Worm (Caenorhabditis elegans) whole organism, L3 larva: ENCODE measurements around the gene B0218.7.

Experiments
- ZK546.5 ChIP-seq: sonication (generic microtip); optimal IDR thresholded peaks from 2 replicates; lab custom pipeline; 2017; ENCODE audit warnings: missing biosample characterization, missing genetic modification characterization
- aly-2 ChIP-seq: fragments of 150-350 bp; optimal IDR thresholded peaks from 2 replicates; lab custom pipeline; 2014; ENCODE audit warnings: missing biosample characterization, missing genetic modification characterization
- ama-1 ChIP-seq: fragments of 150-350 bp; optimal IDR thresholded peaks from 2 replicates; lab custom pipeline; 2018
- ceh-28 ChIP-seq: fragments of 150-350 bp; optimal IDR thresholded peaks from 2 replicates; lab custom pipeline; 2014; ENCODE audit warnings: missing biosample characterization, missing genetic modification reagents, missing genetic modification characterization
- ceh-82 ChIP-seq: fragments of 150-350 bp; optimal IDR thresholded peaks from 2 replicates; lab custom pipeline; 2014; ENCODE audit warnings: missing biosample characterization, missing genetic modification characterization
- ceh-9 ChIP-seq: sonication (generic microtip); optimal IDR thresholded peaks from 2 replicates; lab custom pipeline; 2018; ENCODE audit warnings: missing biosample characterization, missing genetic modification characterization
- daf-12 ChIP-seq: fragments of 150-350 bp; optimal IDR thresholded peaks from 2 replicates; lab custom pipeline; 2014; ENCODE audit warnings: missing biosample characterization, missing genetic modification reagents, missing genetic modification characterization
- egl-5 ChIP-seq: fragments of 150-350 bp; optimal IDR thresholded peaks from 2 replicates; lab custom pipeline; 2017; ENCODE audit warnings: missing biosample characterization, missing genetic modification reagents, missing genetic modification characterization, inconsistent platforms
- elt-2 ChIP-seq: sonication (generic microtip); optimal IDR thresholded peaks from 2 replicates; lab custom pipeline; 2016; ENCODE audit warnings: missing genetic modification reagents, mild to moderate bottlenecking, missing genetic modification characterization, missing compliant biosample characterization
- eor-1 ChIP-seq, 2 experiments: fragments of 150-350 bp; optimal IDR thresholded peaks; 2 replicates each; lab custom pipeline; 2014 to 2018; ENCODE audit warnings: missing biosample characterization in 2 of 2, missing genetic modification characterization in 2 of 2
- fkh-10 ChIP-seq: sonication (generic microtip); optimal IDR thresholded peaks from 2 replicates; lab custom pipeline; 2017; ENCODE audit warnings: missing biosample characterization, missing genetic modification reagents, missing genetic modification characterization
- fkh-2 ChIP-seq: fragments of 150-350 bp; optimal IDR thresholded peaks from 2 replicates; lab custom pipeline; 2014; ENCODE audit warnings: missing biosample characterization, missing genetic modification reagents, missing genetic modification characterization
- fos-1 ChIP-seq: fragments of 150-350 bp; optimal IDR thresholded peaks from 2 replicates; lab custom pipeline; 2014; ENCODE audit warnings: missing biosample characterization, missing genetic modification characterization
- hmg-11 ChIP-seq: sonication (generic microtip); optimal IDR thresholded peaks from 2 replicates; lab custom pipeline; 2016; ENCODE audit warnings: missing genetic modification characterization, missing compliant biosample characterization
- jun-1 ChIP-seq: fragments of 150-350 bp; optimal IDR thresholded peaks from 2 replicates; lab custom pipeline; 2014; ENCODE audit warnings: missing biosample characterization, missing genetic modification reagents, missing genetic modification characterization
- lin-15B ChIP-seq: fragments of 150-350 bp; optimal IDR thresholded peaks from 2 replicates; lab custom pipeline; 2014; ENCODE audit warnings: missing biosample characterization, missing genetic modification characterization
- lin-39 ChIP-seq: fragments of 150-350 bp; optimal IDR thresholded peaks from 2 replicates; lab custom pipeline; 2018; ENCODE audit warnings: missing biosample characterization, missing genetic modification reagents, missing genetic modification characterization
- lsy-12 ChIP-seq: sonication (generic microtip); optimal IDR thresholded peaks from 2 replicates; lab custom pipeline; 2016; ENCODE audit warnings: mild to moderate bottlenecking, missing genetic modification characterization, missing compliant biosample characterization
- mdl-1 ChIP-seq: fragments of 150-350 bp; optimal IDR thresholded peaks from 2 replicates; lab custom pipeline; 2014; ENCODE audit warnings: missing biosample characterization, missing genetic modification characterization
- mml-1 ChIP-seq: fragments of 150-350 bp; sonication (generic microtip); optimal IDR thresholded peaks from 3 replicates; lab custom pipeline; 2014; ENCODE audit warnings: missing biosample characterization, missing genetic modification characterization
- nfya-1 ChIP-seq: sonication (generic microtip); optimal IDR thresholded peaks from 2 replicates; lab custom pipeline; 2017; ENCODE audit warnings: missing genetic modification characterization, mild to moderate bottlenecking, missing compliant biosample characterization, antibody characterized with exemption, moderate library complexity; ENCODE audit not compliant: insufficient read depth
- nhr-11 ChIP-seq: fragments of 150-350 bp; optimal IDR thresholded peaks from 2 replicates; lab custom pipeline; 2014; ENCODE audit warnings: missing biosample characterization, missing genetic modification characterization
- nhr-23 ChIP-seq: fragments of 150-350 bp; optimal IDR thresholded peaks from 2 replicates; lab custom pipeline; 2014; ENCODE audit warnings: missing biosample characterization, missing genetic modification reagents, missing genetic modification characterization
- nhr-237 ChIP-seq: fragments of 150-350 bp; optimal IDR thresholded peaks from 2 replicates; lab custom pipeline; 2014; ENCODE audit warnings: missing biosample characterization, missing genetic modification characterization
- nhr-25 ChIP-seq: sonication (generic microtip); optimal IDR thresholded peaks from 2 replicates; lab custom pipeline; 2017; ENCODE audit warnings: missing biosample characterization, missing genetic modification characterization
- nhr-28 ChIP-seq: fragments of 150-350 bp; optimal IDR thresholded peaks from 2 replicates; lab custom pipeline; 2014; ENCODE audit warnings: missing biosample characterization, missing genetic modification characterization
- nhr-67 ChIP-seq: fragments of 150-350 bp; optimal IDR thresholded peaks from 2 replicates; lab custom pipeline; 2014; ENCODE audit warnings: missing biosample characterization, missing genetic modification characterization
- nhr-76 ChIP-seq: fragments of 150-350 bp; sonication (generic microtip); optimal IDR thresholded peaks from 5 replicates; lab custom pipeline; 2014; ENCODE audit warnings: missing biosample characterization, missing genetic modification characterization
- nhr-77 ChIP-seq: fragments of 150-350 bp; optimal IDR thresholded peaks from 2 replicates; lab custom pipeline; 2014; ENCODE audit warnings: missing biosample characterization, missing genetic modification characterization
- pha-4 ChIP-seq: fragments of 150-350 bp; optimal IDR thresholded peaks from 2 replicates; lab custom pipeline; 2014; ENCODE audit warnings: missing biosample characterization, missing genetic modification reagents, missing genetic modification characterization
- pqm-1 ChIP-seq: fragments of 150-350 bp; optimal IDR thresholded peaks from 2 replicates; lab custom pipeline; 2017; ENCODE audit warnings: missing biosample characterization, missing genetic modification characterization, inconsistent platforms
- sea-2 ChIP-seq: fragments of 150-350 bp; sonication (generic microtip); optimal IDR thresholded peaks from 4 replicates; lab custom pipeline; 2014; ENCODE audit warnings: missing biosample characterization, missing genetic modification reagents, missing genetic modification characterization
- skn-1 ChIP-seq: fragments of 150-350 bp; optimal IDR thresholded peaks from 2 replicates; lab custom pipeline; 2014; ENCODE audit warnings: missing biosample characterization, missing genetic modification characterization
- snpc-4 ChIP-seq: fragments of 150-350 bp; optimal IDR thresholded peaks from 2 replicates; lab custom pipeline; 2014; ENCODE audit warnings: missing biosample characterization, missing genetic modification characterization
- tbx-2 ChIP-seq: sonication (generic microtip); optimal IDR thresholded peaks from 2 replicates; lab custom pipeline; 2016; ENCODE audit warnings: mild to moderate bottlenecking, missing genetic modification characterization, missing compliant biosample characterization
- unc-39 ChIP-seq: sonication (generic microtip); optimal IDR thresholded peaks from 4 replicates; lab custom pipeline; 2017; ENCODE audit warnings: missing biosample characterization, missing genetic modification characterization
- unc-62 ChIP-seq: fragments of 150-350 bp; sonication (generic microtip); optimal IDR thresholded peaks from 4 replicates; lab custom pipeline; 2014; ENCODE audit warnings: missing biosample characterization, missing genetic modification reagents, missing genetic modification characterization
- zag-1 ChIP-seq: fragments of 150-350 bp; optimal IDR thresholded peaks from 2 replicates; lab custom pipeline; 2014; ENCODE audit warnings: missing biosample characterization, missing genetic modification characterization
- ztf-11 ChIP-seq: fragments of 150-350 bp; optimal IDR thresholded peaks from 2 replicates; lab custom pipeline; 2014; ENCODE audit warnings: missing biosample characterization, missing genetic modification characterization
- ztf-4 ChIP-seq: fragments of 150-350 bp; optimal IDR thresholded peaks from 2 replicates; lab custom pipeline; 2014; ENCODE audit warnings: missing biosample characterization, missing genetic modification characterization

Gene B0218.7

ce11 chrIV:8205272-8206098 lies 39.6 kb upstream of the B0218.7 start, which contains the start of gene hgrs-1:
Gene hgrs-1 (minus strand): TSS chrIV:8206048.
- no peak for TF ChIP-seq ama-1 (lab: Kevin White, UChicago)
- TF ChIP-seq mml-1 (tag; lab: Kevin White, UChicago), result no peak
- peak; percentile 8 for TF ChIP-seq elt-2 (tag; lab: Kevin White, UChicago)
- TF ChIP-seq lin-15B (tag; lab: Kevin White, UChicago), result peak; percentile 38
- no peak for TF ChIP-seq mdl-1
- no peak for TF ChIP-seq ceh-9 (tag; lab: Kevin White, UChicago)
- peak; percentile 36 for TF ChIP-seq ceh-28 (tag; lab: Kevin White, UChicago)
- no peak for TF ChIP-seq fkh-10 (GFP tag; lab: Kevin White, UChicago)
- no peak for TF ChIP-seq nhr-28 (tag; lab: Kevin White, UChicago)
- TF ChIP-seq snpc-4, result peak; percentile 32
- peak; percentile 62 for TF ChIP-seq hmg-11
- TF ChIP-seq nfya-1 (tag; lab: Kevin White, UChicago), result peak; percentile 76
- no peak for TF ChIP-seq eor-1 (tag; optimal IDR thresholded peaks at IDR 0.05; lab: Kevin White, UChicago)

DNA sequence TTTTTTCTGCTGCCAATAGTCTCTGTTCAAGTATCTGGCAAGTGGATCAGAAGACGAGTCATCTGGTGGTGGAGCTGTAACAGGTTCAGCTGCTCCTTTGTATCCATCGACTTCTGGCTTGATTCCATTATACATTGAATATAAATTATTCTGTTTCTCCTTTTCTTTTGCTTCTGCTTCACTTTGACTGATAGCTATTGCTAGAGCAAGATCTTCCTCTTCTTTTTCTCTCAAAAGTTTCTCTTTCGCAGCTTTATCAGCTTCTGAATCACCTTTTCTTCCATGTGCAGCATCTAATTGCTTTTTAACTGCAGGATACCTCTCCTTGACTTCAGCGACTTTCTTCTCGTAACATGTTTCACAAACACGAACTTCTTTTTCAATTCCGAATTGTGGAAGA lies 37.7 kb upstream of the B0218.7 start:
- TF ChIP-seq egl-5 (tag; lab: Kevin White, UChicago), result no peak
- no peak for TF ChIP-seq skn-1
- no peak for TF ChIP-seq nhr-237 (tag; lab: Kevin White, UChicago)
- TF ChIP-seq nhr-23 (tag; lab: Kevin White, UChicago), result no peak
- no peak for TF ChIP-seq nhr-25
- TF ChIP-seq lsy-12, result no peak
- TF ChIP-seq mml-1 (tag; lab: Kevin White, UChicago), result no peak
- no peak for TF ChIP-seq ceh-9 (tag; lab: Kevin White, UChicago)
- no peak for TF ChIP-seq fkh-2 (tag; lab: Kevin White, UChicago)
- no peak for TF ChIP-seq lin-15B (tag; lab: Kevin White, UChicago)
- TF ChIP-seq ceh-28 (tag; lab: Kevin White, UChicago), result no peak
- TF ChIP-seq nhr-11 (tag; lab: Kevin White, UChicago), result no peak
- no peak for TF ChIP-seq ztf-4 (tag; lab: Kevin White, UChicago)
- no peak for TF ChIP-seq unc-39 (tag; lab: Kevin White, UChicago)

- TF ChIP-seq ztf-4 (tag; lab: Kevin White, UChicago) (no peak), fos-1 (tag; lab: Kevin White, UChicago) (no peak), lsy-12 (no peak), snpc-4 (no peak), elt-2 (tag; lab: Kevin White, UChicago) (no peak), tbx-2 (tag; lab: Kevin White, UChicago) (no peak), jun-1 (tag; lab: Kevin White, UChicago) (no peak)
These were observed 35.3 kb upstream of the B0218.7 start, which contains the start of gene glrx-22 for ce11 chrIV:8201133-8201532. Gene glrx-22 (minus strand): TSS chrIV:8201233.

- no peak for TF ChIP-seq eor-1 (tag; optimal IDR thresholded peaks at IDR 0.05; lab: Kevin White, UChicago)
- no peak for TF ChIP-seq zag-1 (tag; lab: Kevin White, UChicago)
- TF ChIP-seq unc-62, result no peak
- no peak for TF ChIP-seq ztf-4 (tag; lab: Kevin White, UChicago)
- TF ChIP-seq nhr-28 (tag; lab: Kevin White, UChicago), result no peak
- TF ChIP-seq nhr-11 (tag; lab: Kevin White, UChicago), result no peak
- TF ChIP-seq ceh-9 (tag; lab: Kevin White, UChicago), result no peak
- no peak for TF ChIP-seq ceh-82 (tag; lab: Kevin White, UChicago)
- no peak for TF ChIP-seq egl-5 (tag; lab: Kevin White, UChicago)
- TF ChIP-seq skn-1, result peak; percentile 27
- no peak for TF ChIP-seq aly-2 (tag; lab: Kevin White, UChicago)
- peak; percentile 77 for TF ChIP-seq elt-2 (tag; lab: Kevin White, UChicago)
- peak; percentile 18 for TF ChIP-seq pqm-1
- TF ChIP-seq fos-1 (tag; lab: Kevin White, UChicago), result no peak
- no peak for TF ChIP-seq nhr-77
- TF ChIP-seq unc-39 (tag; lab: Kevin White, UChicago), result no peak
- TF ChIP-seq ceh-28 (tag; lab: Kevin White, UChicago), result no peak
- TF ChIP-seq pha-4 (tag; lab: Kevin White, UChicago), result peak; percentile 66
- no peak for TF ChIP-seq ztf-11 (tag; lab: Kevin White, UChicago)
- TF ChIP-seq tbx-2 (tag; lab: Kevin White, UChicago), result no peak
- no peak for TF ChIP-seq daf-12
- no peak for TF ChIP-seq fkh-10 (GFP tag; lab: Kevin White, UChicago)
- TF ChIP-seq jun-1 (tag; lab: Kevin White, UChicago), result no peak
- TF ChIP-seq lsy-12, result no peak
- TF ChIP-seq fkh-2 (tag; lab: Kevin White, UChicago), result no peak
- TF ChIP-seq sea-2 (GFP tag; lab: Kevin White, UChicago), result no peak
- no peak for TF ChIP-seq lin-39
- no peak for TF ChIP-seq mdl-1
- TF ChIP-seq ZK546.5, result no peak
- no peak for TF ChIP-seq hmg-11
- TF ChIP-seq nhr-237 (tag; lab: Kevin White, UChicago), result no peak
- TF ChIP-seq nhr-67, result no peak
- no peak for TF ChIP-seq lin-15B (tag; lab: Kevin White, UChicago)
- no peak for TF ChIP-seq nhr-76 (tag; lab: Kevin White, UChicago)
- TF ChIP-seq, all 47 proteins: peak for 4
These were observed 34.0 kb upstream of the B0218.7 start for ce11 chrIV:8199824-8200223.
